Fruit fly (Drosophila melanogaster) whole organism, wandering third instar larva: ENCODE measurements around the gene Sry-delta.

Experiments used
- CG32264 ChIP-seq: fragments of 200-800 bp; sonication (Bioruptor generic); optimal IDR thresholded peaks from 2 replicates; lab custom pipeline; 2016; ENCODE audit warnings: missing biosample characterization, missing genetic modification characterization
- CG9705 ChIP-seq: fragments of 200-800 bp; sonication (Bioruptor generic); optimal IDR thresholded peaks from 2 replicates; lab custom pipeline; 2018; ENCODE audit warnings: missing biosample characterization, mild to moderate bottlenecking, missing genetic modification characterization
- Dfd ChIP-seq: fragments of >200 bp; optimal IDR thresholded peaks from 2 replicates; lab custom pipeline; 2017; ENCODE audit warnings: missing biosample characterization, missing genetic modification characterization
- Dif ChIP-seq: fragments of 200-275, 200-300 bp; sonication (Bioruptor generic); optimal IDR thresholded peaks from 2 replicates; lab custom pipeline; 2018; ENCODE audit warnings: missing biosample characterization, missing genetic modification characterization; ENCODE audit not compliant: partially characterized antibody
- Jra ChIP-seq: sonication (Bioruptor generic); optimal IDR thresholded peaks from 2 replicates; lab custom pipeline; 2016; ENCODE audit warnings: missing biosample characterization, missing genetic modification characterization
- br ChIP-seq: fragments of 200-800 bp; sonication (Bioruptor generic); optimal IDR thresholded peaks from 2 replicates; lab custom pipeline; 2016; ENCODE audit warnings: missing biosample characterization, missing genetic modification characterization
- dl ChIP-seq, 2 experiments: fragments of 175-275, 200-275 bp in 1 of 2; fragments of 200-275 bp in 1 of 2; sonication (Bioruptor generic); optimal IDR thresholded peaks; lab custom pipeline; 2018; ENCODE audit warnings: mild to moderate bottlenecking in 2 of 2, missing biosample characterization in 2 of 2, missing genetic modification characterization in 2 of 2, moderate library complexity in 2 of 2; ENCODE audit not compliant: partially characterized antibody in 2 of 2, insufficient read depth in 1 of 2
- dmrt93B ChIP-seq: fragments of 200-800 bp; sonication (Bioruptor generic); optimal IDR thresholded peaks from 2 replicates; lab custom pipeline; 2018; ENCODE audit warnings: missing biosample characterization, mild to moderate bottlenecking, missing genetic modification characterization
- fru ChIP-seq: fragments of 200-800 bp; sonication (Bioruptor generic); optimal IDR thresholded peaks from 3 replicates; lab custom pipeline; 2016; ENCODE audit warnings: missing biosample characterization, mild to moderate bottlenecking, missing genetic modification characterization
- jim ChIP-seq: fragments of 175-275, 200-325 bp; sonication (Bioruptor generic); optimal IDR thresholded peaks from 2 replicates; lab custom pipeline; 2016; ENCODE audit warnings: missing biosample characterization, mild to moderate bottlenecking, missing genetic modification characterization
- pan ChIP-seq: fragments of >200 bp; optimal IDR thresholded peaks from 2 replicates; lab custom pipeline; 2017
- psq ChIP-seq: fragments of 200-800 bp; sonication (Bioruptor generic); optimal IDR thresholded peaks from 3 replicates; lab custom pipeline; 2017; ENCODE audit warnings: missing biosample characterization, mild to moderate bottlenecking, missing genetic modification characterization, moderate library complexity

dm6 chr3R:29995035-29995434 is 48.1 kb upstream of the Sry-delta start, which contains the start of the genes CG7903 and Sas-6:
- TF ChIP-seq br (GFP tag; lab: Kevin White, UChicago), result no peak
- no peak for TF ChIP-seq pan (lab: Kevin White, UChicago)
- TF ChIP-seq CG9705, result no peak
- no peak for TF ChIP-seq dl (GFP tag; optimal IDR thresholded peaks at IDR 0.05; lab: Kevin White, UChicago; ENCODE audit: insufficient read depth in 1 of 2, partially characterized antibody in 2 of 2)
- no peak for TF ChIP-seq psq (GFP tag; lab: Kevin White, UChicago)
- TF ChIP-seq Dif (GFP tag; lab: Kevin White, UChicago), result no peak
- no peak for TF ChIP-seq fru (GFP tag; lab: Kevin White, UChicago)
- no peak for TF ChIP-seq CG32264 (GFP tag; lab: Kevin White, UChicago)
- no peak for TF ChIP-seq dmrt93B (GFP tag; lab: Kevin White, UChicago)
- no peak for TF ChIP-seq Jra (GFP tag; lab: Kevin White, UChicago)
- TF ChIP-seq Dfd (GFP tag; lab: Kevin White, UChicago), result no peak
- TF ChIP-seq jim (GFP tag; lab: Kevin White, UChicago), result peak; percentile 13
